Worm (Caenorhabditis elegans) whole organism, L4 larva: ENCODE data around the gene acn-1.

ENCODE experiments used
- F49E8.2 ChIP-seq: sonication (generic microtip); optimal IDR thresholded peaks from 2 replicates; lab custom pipeline; 2016; ENCODE audit warnings: missing compliant biosample characterization, mild to moderate bottlenecking, missing genetic modification characterization, borderline replicate concordance
- aly-2 ChIP-seq: sonication (generic microtip); optimal IDR thresholded peaks from 2 replicates; lab custom pipeline; 2018; ENCODE audit warnings: missing biosample characterization, missing genetic modification characterization
- ama-1 ChIP-seq: fragments of 150-350 bp; optimal IDR thresholded peaks from 2 replicates; lab custom pipeline; 2014; ENCODE audit warnings: inconsistent platforms, mixed read lengths
- attf-4 ChIP-seq: sonication (generic microtip); optimal IDR thresholded peaks from 3 replicates; lab custom pipeline; 2017; ENCODE audit warnings: missing biosample characterization, missing genetic modification characterization
- dve-1 ChIP-seq: sonication (generic microtip); optimal IDR thresholded peaks from 2 replicates; lab custom pipeline; 2017; ENCODE audit warnings: antibody characterized with exemption, mild to moderate bottlenecking, missing genetic modification characterization, missing compliant biosample characterization; ENCODE audit not compliant: insufficient read depth
- fos-1 ChIP-seq: fragments of 150-350 bp; optimal IDR thresholded peaks from 2 replicates; lab custom pipeline; 2014; ENCODE audit warnings: missing biosample characterization, missing genetic modification characterization
- nhr-76 ChIP-seq: fragments of 150-350 bp; optimal IDR thresholded peaks from 2 replicates; lab custom pipeline; 2014; ENCODE audit warnings: missing biosample characterization, missing genetic modification characterization
- unc-62 ChIP-seq, 3 experiments: fragments of 150-350 bp in 1 of 3; sonication (generic microtip); optimal IDR thresholded peaks in 2 of 3; peaks in 1 of 3; 1 replicate in 1 of 3; 2 replicates in 2 of 3; lab custom pipeline; 2014 to 2017; ENCODE audit warnings: missing biosample characterization in 3 of 3, missing genetic modification characterization in 3 of 3, missing genetic modification reagents in 3 of 3, missing genotype in 1 of 3

DNA sequence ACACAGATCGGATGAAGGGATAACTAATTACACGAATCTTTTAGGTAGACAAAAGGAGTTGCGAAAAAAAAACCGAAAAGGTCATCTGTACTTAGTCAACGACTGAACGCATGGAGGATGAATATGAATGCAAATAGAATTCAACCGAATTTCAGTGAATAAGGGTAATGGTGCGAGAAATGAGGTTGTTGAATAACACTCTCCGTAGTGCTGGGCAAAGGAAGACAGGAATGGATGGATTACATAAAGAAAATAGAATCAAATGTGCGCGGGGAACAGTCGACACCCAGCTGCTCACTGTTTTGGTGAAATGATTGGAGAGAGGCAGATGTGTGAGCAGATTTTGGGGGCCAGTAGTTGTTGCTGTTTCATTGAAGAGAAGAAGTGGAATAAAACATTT lies 27.4 kb upstream of the acn-1 start:
- no peak for TF ChIP-seq dve-1 (tag; lab: Kevin White, UChicago)
- no peak for TF ChIP-seq attf-4 (tag; lab: Kevin White, UChicago)
- no peak for TF ChIP-seq aly-2 (tag; lab: Kevin White, UChicago)
- TF ChIP-seq F49E8.2 (tag; lab: Kevin White, UChicago) = no peak
- TF ChIP-seq fos-1 (tag; lab: Kevin White, UChicago) = no peak
- TF ChIP-seq nhr-76 (tag; lab: Kevin White, UChicago) = no peak
- TF ChIP-seq ama-1 = no peak
- no peak for TF ChIP-seq unc-62 (GFP tag; optimal IDR thresholded peaks at IDR 0.05 in 1 of 2; lab: Kevin White, UChicago)
- no peak for TF ChIP-seq unc-62 (tag; optimal IDR thresholded peaks at IDR 0.05; lab: Kevin White, UChicago)
